Worm (Caenorhabditis elegans): ENCODE data around the gene unc-30.

- TF ChIP-seq nhr-237 (tag; optimal IDR thresholded peaks at IDR 0.05) (no peak), ama-1 (optimal IDR thresholded peaks at IDR 0.05) (no peak), nhr-12 (tag; optimal IDR thresholded peaks at IDR 0.05) (no peak), nhr-11 (tag; optimal IDR thresholded peaks at IDR 0.05) (no peak), elt-3 (tag; optimal IDR thresholded peaks at IDR 0.05) (no peak), lin-39 (tag; optimal IDR thresholded peaks at IDR 0.05) (no peak), skn-1 (tag; optimal IDR thresholded peaks at IDR 0.05) (no peak), unc-62 (GFP tag; optimal IDR thresholded peaks at IDR 0.05) (no peak), ztf-11 (tag; optimal IDR thresholded peaks at IDR 0.05) (no peak), sea-2 (GFP tag; optimal IDR thresholded peaks at IDR 0.05) (no peak), unc-39 (tag; optimal IDR thresholded peaks at IDR 0.05) (no peak)
Measured at ce11 chrIV:13167534-13167933, 48.8 kb downstream of the unc-30 start.

Data from whole organism, L3 larva.